Fruit fly (Drosophila melanogaster) whole organism, wandering third instar larva: ENCODE measurements around the gene Faa.
A peak's percentile ranks its signal among the peaks of the same experiment; 100 is the strongest.

Experiments used
- Abd-B ChIP-seq: fragments of >200 bp; optimal IDR thresholded peaks from 2 replicates; lab custom pipeline; 2017; ENCODE audit warnings: missing biosample characterization, missing genetic modification characterization
- CG9705 ChIP-seq: fragments of 200-800 bp; sonication (Bioruptor generic); optimal IDR thresholded peaks from 2 replicates; lab custom pipeline; 2018; ENCODE audit warnings: missing biosample characterization, mild to moderate bottlenecking, missing genetic modification characterization
- CrebA ChIP-seq: fragments of 200-800 bp; sonication (Bioruptor generic); optimal IDR thresholded peaks from 2 replicates; lab custom pipeline; 2016; ENCODE audit warnings: missing biosample characterization, mild to moderate bottlenecking, missing genetic modification characterization, borderline replicate concordance
- Dfd ChIP-seq: fragments of >200 bp; optimal IDR thresholded peaks from 2 replicates; lab custom pipeline; 2017; ENCODE audit warnings: missing biosample characterization, missing genetic modification characterization
- Dif ChIP-seq: fragments of 200-275, 200-300 bp; sonication (Bioruptor generic); optimal IDR thresholded peaks from 2 replicates; lab custom pipeline; 2018; ENCODE audit warnings: missing biosample characterization, missing genetic modification characterization; ENCODE audit not compliant: partially characterized antibody
- GATAd ChIP-seq: sonication (Bioruptor generic); optimal IDR thresholded peaks from 2 replicates; lab custom pipeline; 2016; ENCODE audit warnings: missing biosample characterization, missing genetic modification characterization
- HLH106 ChIP-seq: fragments of 200-800 bp; optimal IDR thresholded peaks from 3 replicates; lab custom pipeline; 2019; ENCODE audit warnings: missing biosample characterization, mild to moderate bottlenecking, missing genetic modification characterization, moderate library complexity
- Hnf4 ChIP-seq: fragments of 200-800 bp; sonication (Bioruptor generic); optimal IDR thresholded peaks from 2 replicates; lab custom pipeline; 2016; ENCODE audit warnings: missing biosample characterization, mild to moderate bottlenecking, missing genetic modification characterization
- Hr78 ChIP-seq: fragments of >200 bp; optimal IDR thresholded peaks from 2 replicates; lab custom pipeline; 2017; ENCODE audit warnings: missing biosample characterization, missing genetic modification characterization
- Hr83 ChIP-seq: fragments of 200-300 bp; sonication (Bioruptor generic); optimal IDR thresholded peaks from 2 replicates; lab custom pipeline; 2016; ENCODE audit warnings: missing biosample characterization, mild to moderate bottlenecking, missing genetic modification characterization, moderate library complexity; ENCODE audit not compliant: poor library complexity, severe bottlenecking
- Jra ChIP-seq: sonication (Bioruptor generic); optimal IDR thresholded peaks from 2 replicates; lab custom pipeline; 2016; ENCODE audit warnings: missing biosample characterization, missing genetic modification characterization
- Mio ChIP-seq: sonication (Bioruptor generic); optimal IDR thresholded peaks from 2 replicates; lab custom pipeline; 2016; ENCODE audit warnings: missing biosample characterization, missing genetic modification characterization
- Myc ChIP-seq: fragments of >200 bp; optimal IDR thresholded peaks from 2 replicates; lab custom pipeline; 2017
- N ChIP-seq: fragments of >200 bp; optimal IDR thresholded peaks from 2 replicates; lab custom pipeline; 2018; ENCODE audit warnings: missing biosample characterization, missing external identifiers, missing genetic modification characterization
- OdsH ChIP-seq: fragments of 200-800 bp; sonication (Bioruptor generic); optimal IDR thresholded peaks from 2 replicates; lab custom pipeline; 2016; ENCODE audit warnings: missing biosample characterization, mild to moderate bottlenecking, missing genetic modification characterization
- Rel ChIP-seq, 2 experiments: fragments of 200-800 bp; sonication (Bioruptor generic) in 1 of 2; optimal IDR thresholded peaks; 2 replicates in 1 of 2; 3 replicates in 1 of 2; lab custom pipeline; 2016 to 2019; ENCODE audit warnings: mild to moderate bottlenecking in 2 of 2, missing biosample characterization in 2 of 2, missing genetic modification characterization in 2 of 2, moderate library complexity in 1 of 2
- Sp1 ChIP-seq: fragments of 200-800 bp; sonication (Bioruptor generic); optimal IDR thresholded peaks from 3 replicates; lab custom pipeline; 2019; ENCODE audit warnings: missing biosample characterization, mild to moderate bottlenecking, missing genetic modification characterization, moderate library complexity
- br ChIP-seq: fragments of 200-800 bp; sonication (Bioruptor generic); optimal IDR thresholded peaks from 2 replicates; lab custom pipeline; 2016; ENCODE audit warnings: missing biosample characterization, missing genetic modification characterization
- dl ChIP-seq, 2 experiments: fragments of 175-275, 200-275 bp in 1 of 2; fragments of 200-275 bp in 1 of 2; sonication (Bioruptor generic); optimal IDR thresholded peaks; lab custom pipeline; 2018; ENCODE audit warnings: mild to moderate bottlenecking in 2 of 2, missing biosample characterization in 2 of 2, missing genetic modification characterization in 2 of 2, moderate library complexity in 2 of 2; ENCODE audit not compliant: partially characterized antibody in 2 of 2, insufficient read depth in 1 of 2
- dsf ChIP-seq: sonication (Bioruptor generic); optimal IDR thresholded peaks from 2 replicates; lab custom pipeline; 2016; ENCODE audit warnings: missing biosample characterization, missing genetic modification characterization, borderline replicate concordance
- ey ChIP-seq: fragments of 200-800 bp; sonication (Bioruptor generic); optimal IDR thresholded peaks from 2 replicates; lab custom pipeline; 2016; ENCODE audit warnings: missing biosample characterization, missing genetic modification characterization
- fru ChIP-seq: fragments of 200-800 bp; sonication (Bioruptor generic); optimal IDR thresholded peaks from 3 replicates; lab custom pipeline; 2016; ENCODE audit warnings: missing biosample characterization, mild to moderate bottlenecking, missing genetic modification characterization
- h ChIP-seq: fragments of 200-800 bp; sonication (Bioruptor generic); optimal IDR thresholded peaks from 3 replicates; lab custom pipeline; 2016; ENCODE audit warnings: missing biosample characterization, mild to moderate bottlenecking, missing genetic modification characterization
- jim ChIP-seq: fragments of 175-275, 200-325 bp; sonication (Bioruptor generic); optimal IDR thresholded peaks from 2 replicates; lab custom pipeline; 2016; ENCODE audit warnings: missing biosample characterization, mild to moderate bottlenecking, missing genetic modification characterization
- lola ChIP-seq: fragments of >200 bp; optimal IDR thresholded peaks from 2 replicates; lab custom pipeline; 2017; ENCODE audit warnings: missing biosample characterization, missing genetic modification characterization
- pan ChIP-seq: fragments of >200 bp; optimal IDR thresholded peaks from 2 replicates; lab custom pipeline; 2017
- sage ChIP-seq: fragments of 200-800 bp; sonication (Bioruptor generic); optimal IDR thresholded peaks from 2 replicates; lab custom pipeline; 2016; ENCODE audit warnings: missing biosample characterization, mild to moderate bottlenecking, missing genetic modification characterization
- tai ChIP-seq: sonication (Bioruptor generic); optimal IDR thresholded peaks from 2 replicates; lab custom pipeline; 2016; ENCODE audit warnings: missing biosample characterization, missing genetic modification characterization
- usp ChIP-seq: fragments of >200 bp; optimal IDR thresholded peaks from 2 replicates; lab custom pipeline; 2017; ENCODE audit warnings: missing biosample characterization, missing genetic modification characterization

The Faa gene

DNA sequence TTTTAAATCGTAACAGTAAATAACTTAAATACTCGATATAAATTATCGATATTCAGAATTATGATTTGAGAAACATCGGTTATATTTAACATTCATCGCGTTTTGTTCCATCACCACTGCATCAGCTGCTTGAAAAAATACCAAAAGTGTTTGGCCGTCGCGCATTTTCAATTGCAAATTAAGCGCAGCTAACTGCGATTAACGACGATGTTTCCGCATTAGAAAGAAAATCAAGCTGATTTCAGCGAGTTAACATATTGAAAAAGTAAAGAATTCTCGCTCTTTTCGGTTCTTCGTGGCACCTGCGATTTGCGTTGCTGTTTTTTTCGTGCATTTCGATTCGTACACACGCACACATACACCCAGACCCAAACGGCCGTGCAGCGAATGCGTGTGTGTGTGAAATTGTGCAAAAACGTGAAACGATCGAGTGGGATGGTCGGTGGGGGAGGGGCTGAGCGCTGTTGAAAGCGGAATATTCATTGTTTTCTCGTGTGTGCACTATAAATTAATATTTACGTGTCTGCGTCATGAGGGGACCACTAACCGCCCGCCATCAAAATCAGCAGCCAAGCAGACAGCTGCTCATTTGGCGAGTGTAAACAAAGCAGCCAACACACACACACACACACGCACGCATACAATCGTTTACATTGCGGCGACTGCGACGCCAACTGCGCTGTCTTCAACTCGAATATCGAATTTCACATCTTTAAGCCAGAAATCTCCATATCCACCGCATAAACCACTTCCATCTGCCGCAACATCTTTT is 34.5 kb upstream of the Faa start, which contains the start of gene Ack:
Ack (plus strand) TSS at position 115 of the 772 bp plus-strand sequence.
- peak; percentile 35 for TF ChIP-seq Hr78 (GFP tag; lab: Kevin White, UChicago)
- no peak for TF ChIP-seq pan (lab: Kevin White, UChicago)
- no peak for TF ChIP-seq ey (GFP tag; lab: Kevin White, UChicago)
- no peak for TF ChIP-seq Hr83 (GFP tag; lab: Kevin White, UChicago)
- TF ChIP-seq sage (GFP tag; lab: Kevin White, UChicago): no peak
- no peak for TF ChIP-seq HLH106 (tag; lab: Kevin White, UChicago)
- TF ChIP-seq lola (GFP tag; lab: Kevin White, UChicago): no peak
- no peak for TF ChIP-seq GATAd
- peak; percentile 72 for TF ChIP-seq N
- no peak for TF ChIP-seq Rel (GFP tag; optimal IDR thresholded peaks at IDR 0.05; lab: Kevin White, UChicago)
- TF ChIP-seq Rel (tag; optimal IDR thresholded peaks at IDR 0.05; lab: Kevin White, UChicago): no peak
- TF ChIP-seq tai (GFP tag; lab: Kevin White, UChicago): no peak
- TF ChIP-seq fru (GFP tag; lab: Kevin White, UChicago): no peak
- TF ChIP-seq usp (GFP tag; lab: Kevin White, UChicago): no peak
- no peak for TF ChIP-seq Abd-B
- TF ChIP-seq Dif (GFP tag; lab: Kevin White, UChicago): no peak
- no peak for TF ChIP-seq Dfd (GFP tag; lab: Kevin White, UChicago)
- TF ChIP-seq dsf (GFP tag; lab: Kevin White, UChicago): no peak

DNA sequence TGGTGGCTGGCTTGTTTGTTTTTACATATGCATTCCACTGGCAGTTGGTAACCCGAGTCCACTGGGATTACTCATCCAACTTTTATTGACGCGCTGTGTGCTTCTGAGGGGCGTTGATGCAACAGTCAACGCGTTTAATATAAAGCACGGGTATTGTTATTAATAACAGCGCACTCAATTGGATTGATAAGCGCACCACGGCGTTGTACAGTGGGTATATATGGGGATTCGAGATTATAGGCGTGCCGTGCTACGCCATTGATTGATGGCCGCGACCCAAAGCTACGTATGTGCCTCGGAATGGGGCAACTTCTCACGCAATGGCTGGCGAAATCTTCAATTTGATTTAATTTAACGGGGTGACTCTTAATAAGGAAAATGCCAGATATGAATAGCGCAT is 33.4 kb upstream of the Faa start:
- TF ChIP-seq Dfd (GFP tag; lab: Kevin White, UChicago) (no peak), Jra (GFP tag; lab: Kevin White, UChicago) (peak; percentile 42), ey (GFP tag; lab: Kevin White, UChicago) (no peak), Abd-B (no peak), Hr78 (GFP tag; lab: Kevin White, UChicago) (no peak), Rel (GFP tag; optimal IDR thresholded peaks at IDR 0.05; lab: Kevin White, UChicago) (peak; percentile 32), Rel (tag; optimal IDR thresholded peaks at IDR 0.05; lab: Kevin White, UChicago) (peak; percentile 6), GATAd (no peak), CrebA (no peak), Sp1 (GFP tag; lab: Kevin White, UChicago) (no peak)
- TF ChIP-seq, all 38 proteins: peak for 2

DNA sequence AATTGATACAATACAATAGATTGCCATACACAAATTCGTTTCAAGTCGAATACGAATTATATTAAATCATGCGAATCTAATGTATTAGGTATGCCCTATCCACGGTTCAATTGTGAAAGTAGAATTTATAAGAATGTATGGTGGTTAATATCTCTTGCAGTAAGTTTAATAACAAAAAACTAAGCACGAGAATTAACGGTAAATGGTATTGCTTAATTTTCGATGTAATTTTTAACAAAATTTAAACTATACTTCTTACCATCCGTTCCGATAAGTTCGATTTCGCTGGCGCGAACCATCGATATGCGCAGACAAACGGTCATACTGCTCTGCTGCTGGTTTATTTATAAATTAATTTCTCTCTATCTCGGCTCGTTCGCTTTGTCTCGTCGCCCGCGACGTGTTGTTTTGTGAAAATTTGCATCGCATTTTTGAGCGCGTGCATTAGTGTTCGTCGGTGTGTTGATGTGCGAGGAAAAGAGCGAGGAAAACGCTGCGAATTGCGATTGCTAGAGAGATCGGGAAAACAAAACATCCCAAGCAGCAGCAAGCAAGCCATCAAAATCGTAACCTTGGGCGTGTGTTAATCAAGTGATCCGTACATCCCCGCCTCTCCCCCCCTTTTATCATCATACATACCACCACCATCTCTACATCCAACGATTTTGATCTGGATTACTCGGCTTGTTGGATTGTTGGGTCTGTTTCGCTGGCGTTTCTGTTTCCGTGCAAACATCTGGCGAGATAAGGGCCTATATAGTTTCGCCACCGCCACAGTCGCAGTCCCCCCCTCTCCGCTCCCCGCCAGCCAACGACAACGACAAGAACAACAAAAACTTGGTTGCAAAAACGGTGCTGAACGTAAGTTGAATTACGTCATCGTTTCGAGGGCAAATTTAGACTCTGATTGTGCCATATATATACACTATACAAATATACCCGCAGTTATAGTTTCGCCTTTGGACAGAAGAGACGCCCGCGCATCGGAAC is 29.8 kb upstream of the Faa start, which contains the start of gene Fit1:
Fit1 (plus strand) TSS at position 307 of the 990 bp plus-strand sequence.
- TF ChIP-seq Abd-B: no peak
- TF ChIP-seq lola (GFP tag; lab: Kevin White, UChicago): no peak
- TF ChIP-seq GATAd: no peak
- no peak for TF ChIP-seq sage (GFP tag; lab: Kevin White, UChicago)
- TF ChIP-seq Rel (GFP tag; optimal IDR thresholded peaks at IDR 0.05; lab: Kevin White, UChicago): no peak
- TF ChIP-seq Rel (tag; optimal IDR thresholded peaks at IDR 0.05; lab: Kevin White, UChicago): peak; percentile 55
- TF ChIP-seq jim (GFP tag; lab: Kevin White, UChicago): no peak
- no peak for TF ChIP-seq fru (GFP tag; lab: Kevin White, UChicago)
- TF ChIP-seq CG9705 (GFP tag; lab: Kevin White, UChicago): no peak
- TF ChIP-seq Hnf4 (GFP tag; lab: Kevin White, UChicago): no peak
- no peak for TF ChIP-seq OdsH (GFP tag; lab: Kevin White, UChicago)
- TF ChIP-seq Hr83 (GFP tag; lab: Kevin White, UChicago): no peak
- no peak for TF ChIP-seq usp (GFP tag; lab: Kevin White, UChicago)
- no peak for TF ChIP-seq dl (GFP tag; optimal IDR thresholded peaks at IDR 0.05; lab: Kevin White, UChicago; ENCODE audit: insufficient read depth in 1 of 2, partially characterized antibody in 2 of 2)
- peak; percentile 23 for TF ChIP-seq br
- no peak for TF ChIP-seq CrebA
- TF ChIP-seq h (GFP tag; lab: Kevin White, UChicago): no peak
- peak; percentile 12 for TF ChIP-seq Sp1 (GFP tag; lab: Kevin White, UChicago)
- no peak for TF ChIP-seq Mio
- no peak for TF ChIP-seq HLH106 (tag; lab: Kevin White, UChicago)
- no peak for TF ChIP-seq tai (GFP tag; lab: Kevin White, UChicago)
- no peak for TF ChIP-seq Hr78 (GFP tag; lab: Kevin White, UChicago)
- no peak for TF ChIP-seq Myc (lab: Kevin White, UChicago)
- TF ChIP-seq Dfd (GFP tag; lab: Kevin White, UChicago): no peak
- TF ChIP-seq, all 38 proteins: peak for 3
